Worm (Caenorhabditis elegans) whole organism, midembryonic: ENCODE results near the gene pgap-1.

Source experiments
- klf-2 ChIP-seq: fragments of 200-800 bp; sonication (Bioruptor generic); conservative IDR thresholded peaks from 2 replicates; pipeline ENCODE4 v1.3.6; 2022; ENCODE audit warnings: missing genetic modification reagents, missing genetic modification characterization, missing compliant biosample characterization
- ref-1 ChIP-seq: fragments of 200-800 bp; sonication (Bioruptor generic); conservative IDR thresholded peaks from 2 replicates; pipeline ENCODE4 v1.3.6; 2022; ENCODE audit warnings: missing genetic modification reagents, missing genetic modification characterization, missing compliant biosample characterization
- tab-1 ChIP-seq: fragments of 200-800 bp; sonication (Bioruptor generic); IDR thresholded peaks from 2 replicates; pipeline ENCODE4 v1.3.6; 2022; ENCODE audit warnings: missing genetic modification characterization, missing compliant biosample characterization
- ztf-23 ChIP-seq: fragments of 200-800 bp; sonication (Bioruptor generic); IDR thresholded peaks from 2 replicates; pipeline ENCODE4 v1.3.6; 2022; ENCODE audit warnings: missing genetic modification reagents, missing genetic modification characterization, missing compliant biosample characterization
- ztf-29 ChIP-seq: fragments of 200-800 bp; sonication (Bioruptor generic); IDR thresholded peaks from 2 replicates; pipeline ENCODE4 v1.3.6; 2022; ENCODE audit warnings: missing genetic modification reagents, missing genetic modification characterization, missing compliant biosample characterization

- no peak for TF ChIP-seq ref-1 (GFP tag; lab: Robert Waterston, UW)
- TF ChIP-seq ztf-29 (GFP tag; lab: Robert Waterston, UW): no peak
- TF ChIP-seq ztf-23 (GFP tag; lab: Robert Waterston, UW): no peak
- TF ChIP-seq klf-2 (GFP tag; lab: Robert Waterston, UW): no peak
- no peak for TF ChIP-seq tab-1
These were observed 25.5 kb upstream of the pgap-1 start for ce11 chrV:11216137-11216536.
